Fruit fly (Drosophila melanogaster): ENCODE data around the gene CG3625.

Gene CG3625

dm6 chr2L:306188-306927, 14.8 kb upstream of the CG3625 start:
- TF ChIP-seq h (optimal IDR thresholded peaks at IDR 0.05) (no peak), Sin3A (optimal IDR thresholded peaks at IDR 0.05) (no peak), ttk (optimal IDR thresholded peaks at IDR 0.05) (no peak), Myc (optimal IDR thresholded peaks at IDR 0.05) (no peak), insv (optimal IDR thresholded peaks at IDR 0.05) (no peak), psq (optimal IDR thresholded peaks at IDR 0.05) (no peak)

dm6 chr2L:305646-306045, 14.1 kb upstream of the CG3625 start, which contains the start of gene Plc21C:
Gene Plc21C, plus strand, starts transcription at chr2L:305935.
- TF ChIP-seq h (optimal IDR thresholded peaks at IDR 0.05), result no peak
- TF ChIP-seq Myc (optimal IDR thresholded peaks at IDR 0.05), result no peak

dm6 chr2L:305198-305597, 13.6 kb upstream of the CG3625 start:
- no peak for TF ChIP-seq insv (optimal IDR thresholded peaks at IDR 0.05)
- TF ChIP-seq Sin3A (optimal IDR thresholded peaks at IDR 0.05), result no peak
- TF ChIP-seq h (optimal IDR thresholded peaks at IDR 0.05), result no peak
- TF ChIP-seq ttk (optimal IDR thresholded peaks at IDR 0.05), result no peak
- no peak for TF ChIP-seq psq (optimal IDR thresholded peaks at IDR 0.05)
- no peak for TF ChIP-seq Myc (optimal IDR thresholded peaks at IDR 0.05)

dm6 chr2L:303306-303962, 11.8 kb upstream of the CG3625 start:
- no peak for TF ChIP-seq ttk (optimal IDR thresholded peaks at IDR 0.05)
- no peak for TF ChIP-seq Sin3A (optimal IDR thresholded peaks at IDR 0.05)
- TF ChIP-seq Myc (optimal IDR thresholded peaks at IDR 0.05), result no peak
- no peak for TF ChIP-seq insv (optimal IDR thresholded peaks at IDR 0.05)
- TF ChIP-seq psq (optimal IDR thresholded peaks at IDR 0.05), result no peak
- no peak for TF ChIP-seq h (optimal IDR thresholded peaks at IDR 0.05)

- TF ChIP-seq ttk (optimal IDR thresholded peaks at IDR 0.05), result no peak
- no peak for TF ChIP-seq Sin3A (optimal IDR thresholded peaks at IDR 0.05)
- TF ChIP-seq psq (optimal IDR thresholded peaks at IDR 0.05), result no peak
- TF ChIP-seq h (optimal IDR thresholded peaks at IDR 0.05), result no peak
- no peak for TF ChIP-seq insv (optimal IDR thresholded peaks at IDR 0.05)
- TF ChIP-seq Myc (optimal IDR thresholded peaks at IDR 0.05), result no peak
Measured at dm6 chr2L:300877-301706, 9.5 kb upstream of the CG3625 start.

dm6 chr2L:300006-300405, 8.4 kb upstream of the CG3625 start:
- TF ChIP-seq Myc (optimal IDR thresholded peaks at IDR 0.05) (no peak), psq (optimal IDR thresholded peaks at IDR 0.05) (no peak), h (optimal IDR thresholded peaks at IDR 0.05) (no peak), Sin3A (optimal IDR thresholded peaks at IDR 0.05) (no peak), insv (optimal IDR thresholded peaks at IDR 0.05) (no peak), ttk (optimal IDR thresholded peaks at IDR 0.05) (no peak)

dm6 chr2L:299038-299437, 7.4 kb upstream of the CG3625 start:
- TF ChIP-seq ttk (optimal IDR thresholded peaks at IDR 0.05) (peak; percentile 67), insv (optimal IDR thresholded peaks at IDR 0.05) (no peak)

- TF ChIP-seq psq (optimal IDR thresholded peaks at IDR 0.05) (no peak), h (optimal IDR thresholded peaks at IDR 0.05) (no peak), insv (optimal IDR thresholded peaks at IDR 0.05) (no peak), ttk (optimal IDR thresholded peaks at IDR 0.05) (no peak), Myc (optimal IDR thresholded peaks at IDR 0.05) (no peak), Sin3A (optimal IDR thresholded peaks at IDR 0.05) (no peak)
Measured at dm6 chr2L:298285-298644, 6.7 kb upstream of the CG3625 start.

dm6 chr2L:297480-298284, 6.1 kb upstream of the CG3625 start, which contains the start of gene Pi3K21B:
Gene Pi3K21B, plus strand, starts transcription at chr2L:297880.
- TF ChIP-seq h (optimal IDR thresholded peaks at IDR 0.05) (peak; percentile 39), ttk (optimal IDR thresholded peaks at IDR 0.05) (no peak)

- TF ChIP-seq psq (optimal IDR thresholded peaks at IDR 0.05), result no peak
- TF ChIP-seq Myc (optimal IDR thresholded peaks at IDR 0.05), result no peak
- TF ChIP-seq ttk (optimal IDR thresholded peaks at IDR 0.05), result no peak
- TF ChIP-seq Sin3A (optimal IDR thresholded peaks at IDR 0.05), result no peak
Measured at dm6 chr2L:294452-295362, 3.1 kb upstream of the CG3625 start, which contains the start of the genes U2af38 and Stip1. Gene U2af38, minus strand, starts transcription at chr2L:294681. Gene Stip1, plus strand, starts transcription at chr2L:295122.

- TF ChIP-seq h (optimal IDR thresholded peaks at IDR 0.05), result no peak
Measured at dm6 chr2L:292301-292700, 706 bp upstream of the CG3625 start, which contains the start of gene CG11562. Gene CG11562, plus strand, starts transcription at chr2L:292419.
